Worm (Caenorhabditis elegans) whole organism, mixed stage, embryonic: ENCODE measurements around the gene F49E11.2.

Source experiments
- M03D4.4 ChIP-seq: sonication (generic microtip); optimal IDR thresholded peaks from 2 replicates; lab custom pipeline; 2017; ENCODE audit warnings: mild to moderate bottlenecking, missing genetic modification characterization, missing compliant biosample characterization
- blmp-1 ChIP-seq: fragments of 150-350 bp; optimal IDR thresholded peaks from 2 replicates; lab custom pipeline; 2014; ENCODE audit warnings: missing biosample characterization, missing genetic modification characterization
- ceh-39 ChIP-seq: fragments of 150-350 bp; optimal IDR thresholded peaks from 2 replicates; lab custom pipeline; 2014; ENCODE audit warnings: missing biosample characterization, missing genetic modification characterization
- ceh-43 ChIP-seq: fragments of 200-800 bp; sonication (Bioruptor generic); optimal IDR thresholded peaks from 2 replicates; lab custom pipeline; 2018; ENCODE audit warnings: mild to moderate bottlenecking, missing genetic modification characterization, moderate library complexity, missing compliant biosample characterization
- ceh-83 ChIP-seq: fragments of 200-800 bp; sonication (Bioruptor generic); optimal IDR thresholded peaks from 2 replicates; lab custom pipeline; 2018; ENCODE audit warnings: mild to moderate bottlenecking, missing genetic modification characterization, missing compliant biosample characterization
- ces-1 ChIP-seq: fragments of 150-350 bp; optimal IDR thresholded peaks from 2 replicates; lab custom pipeline; 2014; ENCODE audit warnings: missing biosample characterization, missing genetic modification reagents, missing genetic modification characterization
- cnd-1 ChIP-seq: fragments of 200-800 bp; sonication (Bioruptor generic); optimal IDR thresholded peaks from 2 replicates; lab custom pipeline; 2018; ENCODE audit warnings: mild to moderate bottlenecking, missing genetic modification characterization, missing compliant biosample characterization
- elt-1 ChIP-seq: sonication (generic microtip); optimal IDR thresholded peaks from 2 replicates; lab custom pipeline; 2017; ENCODE audit warnings: missing genetic modification characterization, mild to moderate bottlenecking, missing compliant biosample characterization, antibody characterized with exemption, moderate library complexity, borderline replicate concordance; ENCODE audit not compliant: insufficient read depth
- flh-1 ChIP-seq: fragments of 200-800 bp; sonication (Bioruptor generic); optimal IDR thresholded peaks from 2 replicates; lab custom pipeline; 2018; ENCODE audit warnings: mild to moderate bottlenecking, missing genetic modification characterization, moderate library complexity, missing compliant biosample characterization
- ham-2 ChIP-seq: fragments of 200-800 bp; sonication (Bioruptor generic); optimal IDR thresholded peaks from 2 replicates; lab custom pipeline; 2018; ENCODE audit warnings: mild to moderate bottlenecking, missing genetic modification characterization, missing compliant biosample characterization
- hlh-1 ChIP-seq: fragments of 150-350 bp; optimal IDR thresholded peaks from 2 replicates; lab custom pipeline; 2014; ENCODE audit warnings: missing biosample characterization, missing genetic modification reagents, missing genetic modification characterization
- lin-32 ChIP-seq: fragments of 200-800 bp; sonication (Bioruptor generic); optimal IDR thresholded peaks from 2 replicates; lab custom pipeline; 2018; ENCODE audit warnings: mild to moderate bottlenecking, missing genetic modification characterization, missing compliant biosample characterization
- lsy-2 ChIP-seq: fragments of 150-350 bp; optimal IDR thresholded peaks from 2 replicates; lab custom pipeline; 2014; ENCODE audit warnings: missing biosample characterization, missing genetic modification characterization
- mab-5 ChIP-seq: fragments of 150-350 bp; optimal IDR thresholded peaks from 2 replicates; lab custom pipeline; 2014; ENCODE audit warnings: missing biosample characterization, missing genetic modification characterization
- mls-2 ChIP-seq: sonication (generic microtip); optimal IDR thresholded peaks from 2 replicates; lab custom pipeline; 2016; ENCODE audit warnings: mild to moderate bottlenecking, missing genetic modification characterization, moderate library complexity, missing compliant biosample characterization
- nhr-12 ChIP-seq: fragments of 150-350 bp; optimal IDR thresholded peaks from 2 replicates; lab custom pipeline; 2014; ENCODE audit warnings: missing biosample characterization, missing genetic modification characterization
- nhr-2 ChIP-seq: fragments of 150-350 bp; optimal IDR thresholded peaks from 2 replicates; lab custom pipeline; 2014; ENCODE audit warnings: missing biosample characterization, missing genetic modification characterization
- nhr-237 ChIP-seq: fragments of 150-350 bp; optimal IDR thresholded peaks from 2 replicates; lab custom pipeline; 2014; ENCODE audit warnings: missing biosample characterization, missing genetic modification characterization
- nhr-76 ChIP-seq: sonication (generic microtip); optimal IDR thresholded peaks from 2 replicates; lab custom pipeline; 2017; ENCODE audit warnings: missing biosample characterization, missing genetic modification characterization
- pha-4 ChIP-seq: fragments of 150-350 bp; optimal IDR thresholded peaks from 2 replicates; lab custom pipeline; 2018; ENCODE audit warnings: missing biosample characterization, missing genetic modification reagents, missing genetic modification characterization
- sem-2 ChIP-seq: fragments of 200-800 bp; sonication (Bioruptor generic); optimal IDR thresholded peaks from 2 replicates; lab custom pipeline; 2018; ENCODE audit warnings: mild to moderate bottlenecking, missing genetic modification characterization, missing compliant biosample characterization
- snpc-4 ChIP-seq: fragments of 150-350 bp; optimal IDR thresholded peaks from 2 replicates; lab custom pipeline; 2014; ENCODE audit warnings: missing biosample characterization, missing genetic modification characterization
- sptf-1 ChIP-seq: sonication (generic microtip); optimal IDR thresholded peaks from 2 replicates; lab custom pipeline; 2017; ENCODE audit warnings: mild to moderate bottlenecking, missing genetic modification characterization, moderate library complexity, missing compliant biosample characterization
- tbx-8 ChIP-seq: fragments of 200-800 bp; sonication (Bioruptor generic); optimal IDR thresholded peaks from 2 replicates; lab custom pipeline; 2018; ENCODE audit warnings: mild to moderate bottlenecking, missing genetic modification characterization, moderate library complexity, missing compliant biosample characterization
- unc-120 ChIP-seq: sonication (generic microtip); optimal IDR thresholded peaks from 2 replicates; lab custom pipeline; 2017; ENCODE audit warnings: missing genetic modification characterization, missing compliant biosample characterization; ENCODE audit not compliant: poor library complexity, severe bottlenecking
- unc-39 ChIP-seq: fragments of 150-350 bp; optimal IDR thresholded peaks from 2 replicates; lab custom pipeline; 2014; ENCODE audit warnings: missing biosample characterization, missing genetic modification characterization
- unc-62 ChIP-seq: fragments of 150-350 bp; optimal IDR thresholded peaks from 2 replicates; lab custom pipeline; 2014; ENCODE audit warnings: missing biosample characterization, missing genetic modification reagents, missing genetic modification characterization
- zip-8 ChIP-seq: fragments of 150-350 bp; optimal IDR thresholded peaks from 2 replicates; lab custom pipeline; 2014; ENCODE audit warnings: missing biosample characterization, missing genetic modification characterization
- ztf-11 ChIP-seq: fragments of 150-350 bp; optimal IDR thresholded peaks from 2 replicates; lab custom pipeline; 2014; ENCODE audit warnings: missing biosample characterization, missing genetic modification characterization

F49E11.2 gene

DNA sequence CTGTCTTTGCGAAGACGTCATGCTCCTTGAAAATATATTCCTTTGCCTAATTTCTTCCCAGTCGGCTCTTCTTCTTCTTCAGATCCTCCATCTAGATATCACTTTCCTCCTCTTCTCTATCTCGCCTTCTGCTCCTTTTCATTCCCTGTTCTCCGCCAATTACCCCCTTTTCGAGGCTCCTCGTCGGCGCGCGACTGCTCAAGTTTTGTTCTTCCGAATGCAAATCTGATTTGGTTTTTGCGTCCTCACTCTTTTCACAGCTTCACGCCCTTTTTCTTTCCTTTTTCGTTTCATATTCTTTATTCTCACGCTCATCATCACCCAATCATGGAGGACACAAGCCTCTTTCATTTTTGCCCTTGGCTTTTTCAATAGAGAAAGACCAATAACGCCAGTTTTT lies 22.0 kb downstream of the F49E11.2 start:
- no peak for TF ChIP-seq nhr-76 (tag; lab: Kevin White, UChicago)
- no peak for TF ChIP-seq mab-5 (tag; lab: Kevin White, UChicago)
- no peak for TF ChIP-seq ceh-39 (tag; lab: Kevin White, UChicago)
- TF ChIP-seq flh-1 (GFP tag; lab: Kevin White, UChicago) = no peak
- TF ChIP-seq pha-4 = no peak
- no peak for TF ChIP-seq unc-62 (GFP tag; lab: Kevin White, UChicago)
- peak; percentile 1 for TF ChIP-seq M03D4.4 (tag; lab: Kevin White, UChicago)
- TF ChIP-seq hlh-1 (tag; lab: Kevin White, UChicago) = no peak
- TF ChIP-seq ceh-43 (GFP tag; lab: Kevin White, UChicago) = no peak
- peak; percentile 76 for TF ChIP-seq ces-1 (GFP tag; lab: Kevin White, UChicago)
- peak; percentile 36 for TF ChIP-seq sptf-1 (tag; lab: Kevin White, UChicago)
- TF ChIP-seq ham-2 = no peak
- peak; percentile 7 for TF ChIP-seq unc-120
- TF ChIP-seq, all 35 proteins: peak for 4

DNA sequence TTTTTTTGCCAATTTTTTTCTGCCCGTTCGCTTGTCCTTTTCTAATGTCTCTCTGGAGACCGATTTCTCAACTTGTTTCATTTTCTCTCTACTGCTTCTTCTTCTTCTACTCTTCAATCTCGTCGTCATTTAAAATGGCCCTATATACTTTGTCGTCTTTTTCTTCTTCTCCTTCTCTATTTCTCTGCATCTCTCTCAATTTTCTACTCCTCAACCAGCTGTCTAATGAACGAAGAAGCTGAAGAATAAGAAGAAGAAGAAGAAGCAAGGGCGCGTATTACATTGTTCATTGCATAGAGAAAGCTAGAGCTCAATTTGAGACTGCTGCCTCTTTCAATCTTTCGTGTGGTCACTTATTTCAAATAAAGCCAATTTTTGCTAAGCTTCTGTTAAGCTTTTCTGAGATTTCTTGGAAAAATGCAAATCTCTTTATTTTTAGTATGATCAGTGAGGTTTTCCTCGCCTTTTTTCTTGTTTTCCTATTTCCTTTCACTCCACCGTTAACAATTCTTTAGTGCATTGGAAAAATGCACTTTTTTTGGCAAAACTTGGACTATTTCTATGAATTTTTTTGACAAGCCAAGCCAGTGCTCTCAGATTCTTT lies 22.9 kb downstream of the F49E11.2 start:
- no peak for TF ChIP-seq nhr-237
- peak; percentile 92 for TF ChIP-seq ces-1 (GFP tag; lab: Kevin White, UChicago)
- no peak for TF ChIP-seq cnd-1 (tag; lab: Kevin White, UChicago)
- TF ChIP-seq hlh-1 (tag; lab: Kevin White, UChicago) = peak; percentile 57
- TF ChIP-seq mls-2 = no peak
- no peak for TF ChIP-seq snpc-4
- TF ChIP-seq unc-39 (tag; lab: Kevin White, UChicago) = no peak
- peak; percentile 21 for TF ChIP-seq unc-62 (GFP tag; lab: Kevin White, UChicago)
- TF ChIP-seq tbx-8 = no peak

- TF ChIP-seq nhr-2 = no peak
- no peak for TF ChIP-seq ztf-11 (tag; lab: Kevin White, UChicago)
- no peak for TF ChIP-seq lsy-2 (tag; lab: Kevin White, UChicago)
- TF ChIP-seq elt-1 (tag; lab: Kevin White, UChicago) = peak; percentile 46
- TF ChIP-seq flh-1 (GFP tag; lab: Kevin White, UChicago) = no peak
- TF ChIP-seq unc-62 (GFP tag; lab: Kevin White, UChicago) = no peak
- TF ChIP-seq mab-5 (tag; lab: Kevin White, UChicago) = no peak
Measured at ce11 chrIV:13013711-13014341, 25.0 kb downstream of the F49E11.2 start.

ce11 chrIV:13013231-13013630 lies 25.6 kb downstream of the F49E11.2 start:
- peak; percentile 77 for TF ChIP-seq blmp-1
- TF ChIP-seq ham-2 = peak; percentile 35
- TF ChIP-seq pha-4 = no peak
- TF ChIP-seq, all 35 proteins: peak for 2

DNA sequence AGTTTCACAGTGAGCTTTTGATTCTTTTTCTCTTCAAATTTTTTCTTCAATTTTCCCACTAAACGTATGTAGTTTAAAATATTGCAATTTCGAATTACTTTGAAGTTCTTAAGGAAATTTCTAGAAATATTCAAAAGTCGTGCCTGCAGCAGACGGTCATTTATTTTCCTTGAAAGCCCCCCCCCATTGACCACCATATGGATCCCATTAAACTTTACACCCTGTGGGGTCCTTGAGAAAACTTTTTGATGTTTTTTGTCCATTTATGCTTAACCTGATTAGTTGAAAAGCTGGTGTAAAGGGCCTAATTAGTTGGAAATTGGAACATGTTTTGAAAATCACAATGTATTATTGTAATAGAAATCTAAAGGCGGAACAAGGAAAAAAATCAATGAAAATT lies 29.3 kb downstream of the F49E11.2 start:
- TF ChIP-seq lsy-2 (tag; lab: Kevin White, UChicago) (no peak), cnd-1 (tag; lab: Kevin White, UChicago) (no peak), mls-2 (no peak), sem-2 (GFP tag; lab: Kevin White, UChicago) (no peak), mab-5 (tag; lab: Kevin White, UChicago) (no peak), nhr-237 (no peak), ceh-83 (no peak), snpc-4 (no peak), nhr-12 (tag; lab: Kevin White, UChicago) (no peak), unc-39 (tag; lab: Kevin White, UChicago) (no peak), ceh-43 (GFP tag; lab: Kevin White, UChicago) (no peak), ceh-39 (tag; lab: Kevin White, UChicago) (no peak), zip-8 (tag; lab: Kevin White, UChicago) (no peak), lin-32 (GFP tag; lab: Kevin White, UChicago) (no peak), tbx-8 (no peak), flh-1 (GFP tag; lab: Kevin White, UChicago) (no peak), ztf-11 (tag; lab: Kevin White, UChicago) (no peak), unc-120 (no peak), blmp-1 (no peak)
